Worm (Caenorhabditis elegans) whole organism, L4 larva: ENCODE results near the gene zag-1.

Experiments
- D1046.2 ChIP-seq: fragments of 200-800 bp; sonication (Bioruptor generic); IDR thresholded peaks from 2 replicates; pipeline ENCODE4 v1.3.6; 2022; ENCODE audit warnings: missing genetic modification characterization, missing compliant biosample characterization
- F37D6.2 ChIP-seq: sonication (generic microtip); optimal IDR thresholded peaks from 2 replicates; lab custom pipeline; 2016; ENCODE audit warnings: mild to moderate bottlenecking, missing genetic modification characterization, missing compliant biosample characterization
- T26A8.4 ChIP-seq: fragments of 200-800 bp; sonication (Bioruptor generic); IDR thresholded peaks from 2 replicates; pipeline ENCODE4 v1.3.6; 2022; ENCODE audit warnings: missing genetic modification characterization, missing compliant biosample characterization
- Y48G9A.11 ChIP-seq: fragments of 200-800 bp; sonication (Bioruptor generic); IDR thresholded peaks from 2 replicates; pipeline ENCODE4 v1.3.6; 2022; ENCODE audit warnings: missing genetic modification reagents, missing genetic modification characterization, missing compliant biosample characterization
- ZK337.2 ChIP-seq: fragments of 200-800 bp; sonication (Bioruptor generic); IDR thresholded peaks from 2 replicates; pipeline ENCODE4 v1.3.6; 2022; ENCODE audit warnings: missing genetic modification reagents, missing genetic modification characterization, missing compliant biosample characterization
- ZK546.5 ChIP-seq, 2 experiments: sonication (generic microtip); optimal IDR thresholded peaks; 2 replicates each; lab custom pipeline; 2017; ENCODE audit warnings: missing biosample characterization in 2 of 2, missing genetic modification characterization in 2 of 2
- aha-1 ChIP-seq: fragments of 150-350 bp; peaks from one replicate; lab custom pipeline; 2014; ENCODE audit warnings: missing biosample characterization, missing genetic modification characterization
- aly-2 ChIP-seq: sonication (generic microtip); optimal IDR thresholded peaks from 2 replicates; lab custom pipeline; 2018; ENCODE audit warnings: missing biosample characterization, missing genetic modification characterization
- ama-1 ChIP-seq: fragments of 150-350 bp; optimal IDR thresholded peaks from 2 replicates; lab custom pipeline; 2014; ENCODE audit warnings: inconsistent platforms, mixed read lengths
- ceh-20 ChIP-seq: fragments of 200-800 bp; sonication (Bioruptor generic); IDR thresholded peaks from 2 replicates; pipeline ENCODE4 v1.3.6; 2022; ENCODE audit warnings: missing genetic modification reagents, missing genetic modification characterization, missing compliant biosample characterization
- cey-2 ChIP-seq: sonication (generic microtip); optimal IDR thresholded peaks from 3 replicates; lab custom pipeline; 2017; ENCODE audit warnings: missing genetic modification characterization, mild to moderate bottlenecking, missing compliant biosample characterization, antibody characterized with exemption, borderline replicate concordance; ENCODE audit not compliant: insufficient read depth
- ctbp-1 ChIP-seq: fragments of 200-800 bp; sonication (Bioruptor generic); IDR thresholded peaks from 2 replicates; pipeline ENCODE4 v1.3.6; 2022; ENCODE audit warnings: missing genetic modification reagents, missing genetic modification characterization, missing compliant biosample characterization
- daf-8 ChIP-seq: fragments of 200-800 bp; sonication (Bioruptor generic); IDR thresholded peaks from 2 replicates; pipeline ENCODE4 v1.3.6; 2022; ENCODE audit warnings: missing genetic modification characterization, missing compliant biosample characterization
- dmd-6 ChIP-seq: fragments of 200-800 bp; sonication (Bioruptor generic); IDR thresholded peaks from 2 replicates; pipeline ENCODE4 v1.3.6; 2022; ENCODE audit warnings: missing genetic modification reagents, missing genetic modification characterization, missing compliant biosample characterization
- dmd-8 ChIP-seq: fragments of 200-800 bp; sonication (Bioruptor generic); IDR thresholded peaks from 2 replicates; pipeline ENCODE4 v1.3.6; 2022; ENCODE audit warnings: missing genetic modification characterization, missing compliant biosample characterization
- dpl-1 ChIP-seq: fragments of 150-350 bp; optimal IDR thresholded peaks from 2 replicates; lab custom pipeline; 2014; ENCODE audit warnings: missing biosample characterization, missing genetic modification reagents, missing genetic modification characterization
- dve-1 ChIP-seq: sonication (generic microtip); optimal IDR thresholded peaks from 2 replicates; lab custom pipeline; 2017; ENCODE audit warnings: antibody characterized with exemption, mild to moderate bottlenecking, missing genetic modification characterization, missing compliant biosample characterization; ENCODE audit not compliant: insufficient read depth
- fkh-10 ChIP-seq: fragments of 150-350 bp; optimal IDR thresholded peaks from 2 replicates; lab custom pipeline; 2014; ENCODE audit warnings: missing biosample characterization, missing genetic modification reagents, missing genetic modification characterization
- fos-1 ChIP-seq: fragments of 150-350 bp; optimal IDR thresholded peaks from 2 replicates; lab custom pipeline; 2014; ENCODE audit warnings: missing biosample characterization, missing genetic modification characterization
- gei-8 ChIP-seq: fragments of 200-800 bp; sonication (Bioruptor generic); optimal IDR thresholded peaks from 2 replicates; lab custom pipeline; 2018; ENCODE audit warnings: mild to moderate bottlenecking, missing genetic modification characterization, missing compliant biosample characterization
- hlh-11 ChIP-seq: fragments of 200-800 bp; sonication (Bioruptor generic); optimal IDR thresholded peaks from 2 replicates; lab custom pipeline; 2018; ENCODE audit warnings: mild to moderate bottlenecking, missing genetic modification characterization, missing compliant biosample characterization
- hlh-30 ChIP-seq: sonication (generic microtip); optimal IDR thresholded peaks from 2 replicates; lab custom pipeline; 2017; ENCODE audit warnings: antibody characterized with exemption, mild to moderate bottlenecking, missing genetic modification characterization, missing compliant biosample characterization; ENCODE audit not compliant: insufficient read depth
- hmg-1.1 ChIP-seq: fragments of 200-800 bp; sonication (Bioruptor generic); IDR thresholded peaks from 2 replicates; pipeline ENCODE4 v1.3.6; 2022; ENCODE audit warnings: missing genetic modification reagents, missing genetic modification characterization, missing compliant biosample characterization
- lin-1 ChIP-seq: fragments of 200-800 bp; sonication (Bioruptor generic); IDR thresholded peaks from 2 replicates; pipeline ENCODE4 v1.3.6; 2022; ENCODE audit warnings: missing genetic modification reagents, missing genetic modification characterization, missing compliant biosample characterization
- lin-13 ChIP-seq: fragments of 150-350 bp; optimal IDR thresholded peaks from 2 replicates; lab custom pipeline; 2014; ENCODE audit warnings: missing biosample characterization, missing genetic modification reagents, missing genetic modification characterization
- lin-29 ChIP-seq: fragments of 200-800 bp; sonication (Bioruptor generic); IDR thresholded peaks from 2 replicates; pipeline ENCODE4 v1.3.6; 2022; ENCODE audit warnings: missing genetic modification reagents, missing genetic modification characterization, missing compliant biosample characterization
- lsy-2 ChIP-seq, 2 experiments: fragments of 150-350 bp in 1 of 2; sonication (generic microtip) in 1 of 2; optimal IDR thresholded peaks; 2 replicates each; lab custom pipeline; 2014 to 2017; ENCODE audit warnings: missing biosample characterization in 2 of 2, missing genetic modification characterization in 2 of 2
- madf-5 ChIP-seq, 2 experiments: fragments of 200-800 bp; sonication (Bioruptor generic); IDR thresholded peaks; 2 replicates each; pipeline ENCODE4 v1.3.6; 2022; ENCODE audit warnings: missing compliant biosample characterization in 2 of 2, missing genetic modification characterization in 2 of 2
- mep-1 ChIP-seq: fragments of 150-350 bp; sonication (generic microtip); optimal IDR thresholded peaks from 3 replicates; lab custom pipeline; 2014; ENCODE audit warnings: missing biosample characterization, missing genetic modification characterization
- mes-2 ChIP-seq: sonication (generic microtip); optimal IDR thresholded peaks from 2 replicates; lab custom pipeline; 2016; ENCODE audit warnings: missing genotype, mild to moderate bottlenecking, missing genetic modification characterization, missing compliant biosample characterization; ENCODE audit not compliant: poor library complexity, severe bottlenecking
- mxl-2 ChIP-seq: fragments of 200-800 bp; sonication (Bioruptor generic); conservative IDR thresholded peaks from 2 replicates; pipeline ENCODE4 v1.3.6; 2022; ENCODE audit warnings: missing genetic modification reagents, missing genetic modification characterization, missing compliant biosample characterization
- nhr-11 ChIP-seq: fragments of 150-350 bp; optimal IDR thresholded peaks from 2 replicates; lab custom pipeline; 2014; ENCODE audit warnings: missing biosample characterization, missing genetic modification characterization
- nhr-42 ChIP-seq: fragments of 200-800 bp; sonication (Bioruptor generic); IDR thresholded peaks from 2 replicates; pipeline ENCODE4 v1.3.6; 2022; ENCODE audit warnings: missing genetic modification characterization, missing compliant biosample characterization
- nhr-77 ChIP-seq: fragments of 150-350 bp; optimal IDR thresholded peaks from 2 replicates; lab custom pipeline; 2014; ENCODE audit warnings: missing biosample characterization, missing genetic modification characterization
- pha-4 ChIP-seq, 2 experiments: fragments of 150-350 bp in 1 of 2; fragments of 200-800 bp in 1 of 2; sonication (Bioruptor generic) in 1 of 2; IDR thresholded peaks in 1 of 2; optimal IDR thresholded peaks in 1 of 2; 2 replicates each; pipeline versions ENCODE4 v1.3.6 to Lab custom; 2014 to 2022; ENCODE audit warnings: missing genetic modification characterization in 2 of 2, missing genetic modification reagents in 2 of 2, missing biosample characterization in 1 of 2, missing compliant biosample characterization in 1 of 2
- pqm-1 ChIP-seq: sonication (generic microtip); optimal IDR thresholded peaks from 2 replicates; lab custom pipeline; 2017; ENCODE audit warnings: missing biosample characterization, missing genetic modification characterization
- rbr-2 ChIP-seq: sonication (generic microtip); optimal IDR thresholded peaks from 2 replicates; lab custom pipeline; 2016; ENCODE audit warnings: missing genotype, missing genetic modification characterization, missing compliant biosample characterization
- saeg-2 ChIP-seq: fragments of 200-800 bp; sonication (Bioruptor generic); IDR thresholded peaks from 2 replicates; pipeline ENCODE4 v1.3.6; 2022; ENCODE audit warnings: missing genetic modification reagents, missing genetic modification characterization, missing compliant biosample characterization
- set-16 ChIP-seq: fragments of 200-800 bp; sonication (Bioruptor generic); IDR thresholded peaks from 2 replicates; pipeline ENCODE4 v1.3.6; 2022; ENCODE audit warnings: missing genetic modification reagents, missing genetic modification characterization, missing compliant biosample characterization
- skn-1 ChIP-seq: fragments of 150-350 bp; optimal IDR thresholded peaks from 2 replicates; lab custom pipeline; 2014; ENCODE audit warnings: missing biosample characterization, missing genetic modification characterization
- snpc-4 ChIP-seq: fragments of 150-350 bp; optimal IDR thresholded peaks from 2 replicates; lab custom pipeline; 2014; ENCODE audit warnings: missing biosample characterization, missing genetic modification characterization
- tag-97 ChIP-seq: fragments of 200-800 bp; sonication (Bioruptor generic); IDR thresholded peaks from 2 replicates; pipeline ENCODE4 v1.3.6; 2022; ENCODE audit warnings: missing genetic modification characterization, missing compliant biosample characterization
- unc-62 ChIP-seq, 3 experiments: fragments of 150-350 bp in 1 of 3; sonication (generic microtip); optimal IDR thresholded peaks in 2 of 3; peaks in 1 of 3; 1 replicate in 1 of 3; 2 replicates in 2 of 3; lab custom pipeline; 2014 to 2017; ENCODE audit warnings: missing biosample characterization in 3 of 3, missing genetic modification characterization in 3 of 3, missing genetic modification reagents in 3 of 3, missing genotype in 1 of 3
- vab-7 ChIP-seq: fragments of 200-800 bp; sonication (Bioruptor generic); IDR thresholded peaks from 2 replicates; pipeline ENCODE4 v1.3.6; 2022; ENCODE audit warnings: missing genetic modification reagents, missing genetic modification characterization, missing compliant biosample characterization
- zag-1 ChIP-seq: fragments of 150-350 bp; optimal IDR thresholded peaks from 2 replicates; lab custom pipeline; 2014; ENCODE audit warnings: missing biosample characterization, missing genetic modification characterization
- zip-11 ChIP-seq: fragments of 200-800 bp; sonication (Bioruptor generic); IDR thresholded peaks from 2 replicates; pipeline ENCODE4 v1.3.6; 2022; ENCODE audit warnings: missing genetic modification characterization, missing compliant biosample characterization
- zip-2 ChIP-seq: fragments of 150-350 bp; optimal IDR thresholded peaks from 2 replicates; lab custom pipeline; 2014; ENCODE audit warnings: missing biosample characterization, missing genetic modification characterization
- ztf-7 ChIP-seq: fragments of 150-350 bp; optimal IDR thresholded peaks from 2 replicates; lab custom pipeline; 2014; ENCODE audit warnings: missing biosample characterization, missing genetic modification characterization

The zag-1 gene

ce11 chrIV:3873706-3874105 is 18.1 kb downstream of the zag-1 start, which contains the start of gene F37C4.5:
Gene F37C4.5, minus strand, starts transcription at chrIV:3873806.
- no peak for TF ChIP-seq dpl-1
- TF ChIP-seq skn-1 (tag; lab: Kevin White, UChicago) = no peak
- TF ChIP-seq daf-8 (GFP tag; lab: Robert Waterston, UW) = no peak
- no peak for TF ChIP-seq mxl-2 (GFP tag; lab: Robert Waterston, UW)
- no peak for TF ChIP-seq aly-2 (tag; lab: Kevin White, UChicago)
- TF ChIP-seq gei-8 (GFP tag; lab: Kevin White, UChicago) = no peak
- no peak for TF ChIP-seq ZK546.5 (tag; optimal IDR thresholded peaks at IDR 0.05; lab: Kevin White, UChicago)
- TF ChIP-seq saeg-2 (GFP tag; lab: Robert Waterston, UW) = no peak
- TF ChIP-seq dmd-8 = no peak
- TF ChIP-seq zag-1 (tag; lab: Kevin White, UChicago) = no peak
- no peak for TF ChIP-seq nhr-11
- TF ChIP-seq dve-1 (tag; lab: Kevin White, UChicago) = no peak
- TF ChIP-seq ctbp-1 = no peak
- TF ChIP-seq vab-7 (GFP tag; lab: Robert Waterston, UW) = no peak
- TF ChIP-seq ztf-7 (tag; lab: Kevin White, UChicago) = no peak
- no peak for TF ChIP-seq pha-4 (GFP tag; IDR thresholded peaks at IDR 0.05; lab: Robert Waterston, UW)
- TF ChIP-seq pha-4 (tag; optimal IDR thresholded peaks at IDR 0.05; lab: Kevin White, UChicago) = no peak
- TF ChIP-seq nhr-77 = no peak
- no peak for TF ChIP-seq lin-29 (GFP tag; lab: Robert Waterston, UW)
- TF ChIP-seq, all 104 proteins: peak for 0

DNA sequence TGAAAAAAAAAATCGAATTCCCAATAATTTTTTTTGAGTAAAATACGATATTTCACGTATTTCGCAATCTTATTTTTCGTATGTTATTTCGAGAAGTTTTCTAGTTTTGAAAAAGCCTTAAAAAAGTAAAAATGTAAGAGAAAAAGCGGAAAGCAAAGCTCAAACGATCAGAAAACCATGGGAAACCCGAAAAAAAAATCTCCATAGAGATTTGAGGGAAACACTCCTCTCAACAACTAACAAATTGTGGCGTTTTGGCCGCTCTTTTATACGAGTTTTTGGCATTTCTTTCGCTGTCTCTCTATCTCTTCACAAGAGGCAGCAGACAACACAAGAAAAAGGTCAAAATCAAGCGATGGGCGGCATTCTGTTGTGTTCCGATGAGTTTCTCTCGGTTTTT is 18.8 kb downstream of the zag-1 start:
- TF ChIP-seq fkh-10 = no peak
- TF ChIP-seq mep-1 (tag; lab: Kevin White, UChicago) = peak; percentile 72
- TF ChIP-seq pha-4 (GFP tag; IDR thresholded peaks at IDR 0.05; lab: Robert Waterston, UW) = no peak
- TF ChIP-seq pha-4 (tag; optimal IDR thresholded peaks at IDR 0.05; lab: Kevin White, UChicago) = peak; percentile 7
- TF ChIP-seq Y48G9A.11 = no peak
- TF ChIP-seq nhr-77 = peak; percentile 55
- TF ChIP-seq ceh-20 = no peak
- peak; percentile 14 for TF ChIP-seq nhr-11
- TF ChIP-seq lin-1 (GFP tag; lab: Robert Waterston, UW) = no peak
- TF ChIP-seq snpc-4 (tag; lab: Kevin White, UChicago) = no peak
- peak; percentile 64 for TF ChIP-seq dmd-6
- no peak for TF ChIP-seq zag-1 (tag; lab: Kevin White, UChicago)
- no peak for TF ChIP-seq pqm-1 (tag; lab: Kevin White, UChicago)
- TF ChIP-seq ama-1 (lab: Kevin White, UChicago) = peak; percentile 97
- TF ChIP-seq hlh-30 (tag; lab: Kevin White, UChicago) = peak; percentile 28
- no peak for TF ChIP-seq set-16
- no peak for TF ChIP-seq aha-1
- no peak for TF ChIP-seq unc-62 (GFP tag; optimal IDR thresholded peaks at IDR 0.05 in 1 of 2; lab: Kevin White, UChicago)
- TF ChIP-seq unc-62 (tag; optimal IDR thresholded peaks at IDR 0.05; lab: Kevin White, UChicago) = no peak
- no peak for TF ChIP-seq madf-5 (GFP tag; IDR thresholded peaks at IDR 0.05; lab: Robert Waterston, UW)
- 0 out of 2 replicates have a peak, but pooled peaks have one; percentile 34 for TF ChIP-seq T26A8.4 (GFP tag; lab: Robert Waterston, UW)
- TF ChIP-seq D1046.2 (GFP tag; lab: Robert Waterston, UW) = no peak
- TF ChIP-seq saeg-2 (GFP tag; lab: Robert Waterston, UW) = no peak
- TF ChIP-seq hmg-1.1 (GFP tag; lab: Robert Waterston, UW) = 0 out of 2 replicates have a peak, but pooled peaks have one; percentile 27
- TF ChIP-seq cey-2 (tag; lab: Kevin White, UChicago) = no peak
- no peak for TF ChIP-seq zip-11
- no peak for TF ChIP-seq lin-13 (GFP tag; lab: Kevin White, UChicago)
- no peak for TF ChIP-seq rbr-2 (tag; lab: Kevin White, UChicago)
- TF ChIP-seq tag-97 = no peak
- no peak for TF ChIP-seq ZK337.2 (GFP tag; lab: Robert Waterston, UW)
- no peak for TF ChIP-seq F37D6.2 (tag; lab: Kevin White, UChicago)
- peak; percentile 71 for TF ChIP-seq hlh-11 (tag; lab: Kevin White, UChicago)
- TF ChIP-seq zip-2 (tag; lab: Kevin White, UChicago) = no peak
- peak in 1 of 2 experiments; percentile 36 for TF ChIP-seq lsy-2 (tag; optimal IDR thresholded peaks at IDR 0.05; lab: Kevin White, UChicago)
- peak; percentile 43 for TF ChIP-seq mes-2 (tag; lab: Kevin White, UChicago)
- TF ChIP-seq fos-1 (tag; lab: Kevin White, UChicago) = no peak
- no peak for TF ChIP-seq nhr-42 (GFP tag; lab: Robert Waterston, UW)
- TF ChIP-seq ctbp-1 = no peak
- no peak for TF ChIP-seq vab-7 (GFP tag; lab: Robert Waterston, UW)
